Worm (Caenorhabditis elegans): Measurements from ENCODE around the gene F52H3.6.

F52H3.6 gene

DNA sequence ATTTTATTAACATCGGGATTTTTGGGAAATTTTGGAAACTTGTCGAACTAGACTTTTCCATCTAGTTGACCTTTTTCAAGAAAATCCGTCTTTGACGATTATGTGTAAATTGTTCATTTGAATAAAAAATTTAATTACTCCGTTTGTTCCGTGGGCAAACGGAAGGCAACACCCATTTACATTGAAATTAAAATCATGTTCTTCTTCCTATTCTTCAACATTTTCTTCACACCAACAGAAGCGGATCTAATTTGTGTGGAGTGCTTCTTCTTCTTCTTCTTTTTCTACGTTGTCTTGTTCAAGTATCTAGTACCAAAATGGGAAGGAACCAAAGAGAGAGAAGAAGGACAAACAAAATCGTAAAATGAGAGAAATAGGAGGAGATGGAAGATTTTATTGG lies 45.8 kb downstream of the F52H3.6 start:
- TF ChIP-seq F13H6.1 (tag; optimal IDR thresholded peaks at IDR 0.05) (no peak), nhr-11 (tag; optimal IDR thresholded peaks at IDR 0.05) (no peak), unc-39 (tag; optimal IDR thresholded peaks at IDR 0.05) (no peak), ztf-1 (GFP tag; conservative IDR thresholded peaks at IDR 0.05) (no peak), ceh-16 (tag; optimal IDR thresholded peaks at IDR 0.05) (no peak), C34F6.9 (tag; optimal IDR thresholded peaks at IDR 0.05) (no peak), snpc-4 (tag; optimal IDR thresholded peaks at IDR 0.05) (no peak), ama-1 (optimal IDR thresholded peaks at IDR 0.05) (no peak), zag-1 (tag; optimal IDR thresholded peaks at IDR 0.05) (no peak), lin-39 (tag; optimal IDR thresholded peaks at IDR 0.05) (no peak), lin-11 (tag; optimal IDR thresholded peaks at IDR 0.05) (no peak), nhr-77 (tag; optimal IDR thresholded peaks at IDR 0.05) (no peak), R02D3.7 (tag; optimal IDR thresholded peaks at IDR 0.05) (no peak)

DNA sequence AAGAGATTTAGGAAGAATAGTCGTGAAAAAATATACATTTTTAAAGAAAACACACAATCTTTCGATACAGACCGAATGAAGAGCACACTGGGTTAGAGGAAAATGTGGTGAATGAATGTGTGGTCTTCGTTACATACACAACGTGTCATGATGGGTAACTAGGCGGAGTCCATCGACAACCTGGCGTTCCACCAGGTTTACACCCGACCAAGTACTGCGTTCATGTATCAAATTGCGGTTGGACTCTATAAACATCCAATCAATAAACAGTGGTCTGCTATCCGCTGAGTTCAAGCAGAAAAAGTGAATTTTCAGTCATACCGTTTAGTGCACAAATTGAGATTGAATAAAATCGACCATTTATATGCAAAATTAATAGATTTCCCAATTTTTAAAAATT lies 46.5 kb downstream of the F52H3.6 start, which contains the start of gene sdz-38:
Gene sdz-38 (minus strand): TSS at position 101 of the 400 bp plus-strand sequence.
- TF ChIP-seq ztf-4 (tag; optimal IDR thresholded peaks at IDR 0.05) (no peak), ama-1 (optimal IDR thresholded peaks at IDR 0.05) (no peak), C34F6.9 (tag; optimal IDR thresholded peaks at IDR 0.05) (no peak), elt-1 (tag; optimal IDR thresholded peaks at IDR 0.05) (no peak), nhr-23 (tag; optimal IDR thresholded peaks at IDR 0.05) (no peak), lin-39 (tag; optimal IDR thresholded peaks at IDR 0.05) (no peak), unc-55 (GFP tag; optimal IDR thresholded peaks at IDR 0.05) (no peak), ceh-16 (tag; optimal IDR thresholded peaks at IDR 0.05) (no peak), sma-9 (GFP tag; optimal IDR thresholded peaks at IDR 0.05) (no peak), sma-9 (tag; optimal IDR thresholded peaks at IDR 0.05) (no peak), mbf-1 (tag; optimal IDR thresholded peaks at IDR 0.05) (no peak)

- TF ChIP-seq unc-55 (GFP tag; optimal IDR thresholded peaks at IDR 0.05) (no peak), nhr-21 (tag; optimal IDR thresholded peaks at IDR 0.05) (no peak)
Measured at ce11 chrII:9980077-9980631, 48.1 kb downstream of the F52H3.6 start, which contains the start of gene ZK892.6. ZK892.6 (minus strand) TSS chrII:9980127.

All from whole organism, L2 larva.